Worm (Caenorhabditis elegans): ENCODE measurements around the gene F54D5.17.

DNA sequence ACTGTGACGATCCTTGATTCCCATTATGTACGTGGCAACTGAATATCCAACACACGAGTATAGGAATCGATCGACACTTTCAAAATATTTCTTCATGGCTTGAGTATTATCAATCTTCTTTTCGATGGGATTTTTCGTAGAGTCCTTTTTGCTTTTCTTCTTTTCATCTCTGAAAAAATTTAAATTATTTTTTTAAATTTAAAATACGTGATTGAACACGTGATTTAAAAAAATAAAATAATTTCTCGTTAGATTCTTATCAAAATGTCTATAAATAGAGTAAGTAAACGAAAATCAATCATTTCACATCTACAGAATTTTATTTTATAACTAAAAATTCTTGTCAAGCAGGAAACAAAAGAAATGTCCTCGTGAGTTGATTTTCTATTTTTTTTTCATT, 35.1 kb upstream of the F54D5.17 start, which contains the start of gene Y62F5A.10:
- TF ChIP-seq ref-1 (GFP tag; conservative IDR thresholded peaks at IDR 0.05) (no peak), ztf-29 (GFP tag; IDR thresholded peaks at IDR 0.05) (no peak), klf-2 (GFP tag; conservative IDR thresholded peaks at IDR 0.05) (no peak), cog-1 (tag; optimal IDR thresholded peaks at IDR 0.05) (no peak), med-1 (GFP tag; optimal IDR thresholded peaks at IDR 0.05; ENCODE audit: insufficient read depth) (no peak)

Data from whole organism, midembryonic.